Fruit fly (Drosophila melanogaster): ENCODE results near the gene CG17233.

DNA sequence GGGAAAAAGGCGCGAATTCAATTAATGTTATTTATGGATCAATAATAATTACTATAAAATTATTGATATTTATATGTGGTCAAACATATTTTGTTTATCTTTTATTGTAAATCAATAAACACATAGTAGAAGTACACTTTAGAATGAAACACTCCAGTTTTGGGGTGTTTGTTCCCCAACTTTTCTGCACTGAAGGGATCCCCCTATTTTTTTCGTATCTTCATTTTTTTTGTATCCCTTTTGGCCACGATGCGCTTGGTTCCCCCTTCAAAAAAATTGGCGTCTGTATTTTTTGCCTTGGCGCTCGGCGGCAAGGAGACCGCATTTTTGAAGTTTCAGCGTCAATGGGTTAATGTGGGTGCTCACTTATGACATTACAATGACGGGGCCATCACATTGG is 950 bp downstream of the CG17233 start, which contains the start of gene Clc:
- TF ChIP-seq sv (GFP tag; optimal IDR thresholded peaks at IDR 0.05) (no peak), Myc (optimal IDR thresholded peaks at IDR 0.05) (no peak), Dfd (GFP tag; optimal IDR thresholded peaks at IDR 0.05) (no peak), sage (GFP tag; optimal IDR thresholded peaks at IDR 0.05) (no peak)
